Fruit fly (Drosophila melanogaster) whole organism, embryonic: ENCODE results near the gene Muc68D.

Experiments used
- Adf1 ChIP-seq: fragments of 200-800 bp; sonication (Bioruptor generic); IDR thresholded peaks from 2 replicates; pipeline ENCODE4 v1.3.6; 2022; ENCODE audit warnings: missing biosample characterization, missing genetic modification characterization
- BEAF-32 ChIP-seq: fragments of 200-800 bp; sonication (Bioruptor generic); optimal IDR thresholded peaks from 3 replicates; lab custom pipeline; 2017; ENCODE audit warnings: missing biosample characterization, missing genetic modification characterization, mild to moderate bottlenecking, moderate library complexity, missing genetic modification reagents
- CG10147 ChIP-seq: fragments of 200-800 bp; sonication (Bioruptor generic); optimal IDR thresholded peaks from 2 replicates; lab custom pipeline; 2019; ENCODE audit warnings: missing biosample characterization, mild to moderate bottlenecking, missing genetic modification characterization, moderate library complexity
- CG10565 ChIP-seq: fragments of 200-800 bp; sonication (Bioruptor generic); optimal IDR thresholded peaks from 3 replicates; lab custom pipeline; 2016; ENCODE audit warnings: missing biosample characterization, mild to moderate bottlenecking, missing genetic modification characterization
- CG13424 ChIP-seq: fragments of 200-800 bp; sonication (Bioruptor generic); optimal IDR thresholded peaks from 2 replicates; lab custom pipeline; 2019; ENCODE audit warnings: missing biosample characterization, mild to moderate bottlenecking, missing genetic modification characterization, moderate library complexity
- CG13894 ChIP-seq: fragments of 200-800 bp; sonication (Bioruptor generic); optimal IDR thresholded peaks from 3 replicates; lab custom pipeline; 2018; ENCODE audit warnings: missing biosample characterization, mild to moderate bottlenecking, missing genetic modification characterization, moderate library complexity
- CG14965 ChIP-seq: fragments of 200-800 bp; sonication (Bioruptor generic); optimal IDR thresholded peaks from 2 replicates; lab custom pipeline; 2016; ENCODE audit warnings: missing biosample characterization, missing genetic modification characterization, borderline replicate concordance
- CG15011 ChIP-seq: fragments of 200-800 bp; sonication (Bioruptor generic); optimal IDR thresholded peaks from 3 replicates; lab custom pipeline; 2018; ENCODE audit warnings: missing biosample characterization, mild to moderate bottlenecking, missing genetic modification characterization
- CG1529 ChIP-seq: fragments of 200-800 bp; sonication (Bioruptor generic); optimal IDR thresholded peaks from 3 replicates; lab custom pipeline; 2018; ENCODE audit warnings: missing biosample characterization, missing genetic modification characterization
- CG15696 ChIP-seq: fragments of 200-800 bp; sonication (Bioruptor generic); optimal IDR thresholded peaks from 2 replicates; lab custom pipeline; 2019; ENCODE audit warnings: missing biosample characterization, mild to moderate bottlenecking, missing genetic modification characterization, moderate library complexity
- CG18619 ChIP-seq: fragments of 200-800 bp; sonication (Bioruptor generic); optimal IDR thresholded peaks from 3 replicates; lab custom pipeline; 2017; ENCODE audit warnings: missing biosample characterization, mild to moderate bottlenecking, missing genetic modification characterization
- CG2116 ChIP-seq: fragments of 200-800 bp; sonication (Bioruptor generic); optimal IDR thresholded peaks from 3 replicates; lab custom pipeline; 2018; ENCODE audit warnings: missing biosample characterization, mild to moderate bottlenecking, missing genetic modification characterization
- CG30403 ChIP-seq: fragments of 200-800 bp; sonication (Bioruptor generic); optimal IDR thresholded peaks from 3 replicates; lab custom pipeline; 2016; ENCODE audit warnings: missing biosample characterization, missing genetic modification characterization
- CG3065 ChIP-seq: fragments of 200-800 bp; sonication (Bioruptor generic); optimal IDR thresholded peaks from 2 replicates; lab custom pipeline; 2016; ENCODE audit warnings: missing biosample characterization, missing genetic modification characterization
- CG34422 ChIP-seq: fragments of 200-800 bp; sonication (Bioruptor generic); IDR thresholded peaks from 3 replicates; pipeline ENCODE4 v1.3.6; 2022; ENCODE audit warnings: missing biosample characterization, missing genetic modification characterization
- CG4854 ChIP-seq: fragments of 200-800 bp; sonication (Bioruptor generic); optimal IDR thresholded peaks from 2 replicates; lab custom pipeline; 2016; ENCODE audit warnings: missing biosample characterization, missing genetic modification characterization, inconsistent platforms
- CG8944 ChIP-seq: fragments of 200-800 bp; sonication (Bioruptor generic); optimal IDR thresholded peaks from 3 replicates; lab custom pipeline; 2016; ENCODE audit warnings: missing biosample characterization, missing genetic modification characterization
- Chrac-16 ChIP-seq: fragments of 200-800 bp; sonication (Bioruptor generic); optimal IDR thresholded peaks from 3 replicates; lab custom pipeline; 2016; ENCODE audit warnings: missing biosample characterization, missing genetic modification characterization
- E2f1 ChIP-seq: fragments of 200-800 bp; sonication (Bioruptor generic); IDR thresholded peaks from 2 replicates; pipeline ENCODE4 v1.3.6; 2022; ENCODE audit warnings: missing biosample characterization, missing genetic modification characterization
- E2f2 ChIP-seq: fragments of 200-800 bp; sonication (Bioruptor generic); IDR thresholded peaks from 2 replicates; pipeline ENCODE4 v1.3.6; 2022; ENCODE audit warnings: missing biosample characterization, missing genetic modification characterization
- Gsc ChIP-seq: fragments of 200-800 bp; sonication (Bioruptor generic); IDR thresholded peaks from 2 replicates; pipeline ENCODE4 v1.3.6; 2022; ENCODE audit warnings: missing biosample characterization, missing genetic modification characterization
- H2.0 ChIP-seq: fragments of 200-800 bp; sonication (Bioruptor generic); IDR thresholded peaks from 2 replicates; pipeline ENCODE4 v1.3.6; 2022; ENCODE audit warnings: missing biosample characterization, missing genetic modification characterization
- Hey ChIP-seq: fragments of 200-800 bp; sonication (Bioruptor generic); optimal IDR thresholded peaks from 3 replicates; lab custom pipeline; 2018; ENCODE audit warnings: missing biosample characterization, mild to moderate bottlenecking, missing genetic modification characterization
- Hr51 ChIP-seq, 2 experiments: fragments of 200-800 bp; sonication (Bioruptor generic); optimal IDR thresholded peaks; 2 replicates in 1 of 2; 3 replicates in 1 of 2; lab custom pipeline; 2016 to 2018; ENCODE audit warnings: missing biosample characterization in 2 of 2, missing genetic modification characterization in 2 of 2, mild to moderate bottlenecking in 1 of 2, moderate library complexity in 1 of 2
- Hr78 ChIP-seq, 2 experiments: fragments of 200-800 bp in 1 of 2; fragments of >200 bp in 1 of 2; sonication (Bioruptor generic) in 1 of 2; optimal IDR thresholded peaks; 2 replicates each; lab custom pipeline; 2017 to 2019; ENCODE audit warnings: missing biosample characterization in 2 of 2, missing genetic modification characterization in 2 of 2, mild to moderate bottlenecking in 1 of 2, moderate library complexity in 1 of 2
- Lim3 ChIP-seq: fragments of 200-800 bp; sonication (Bioruptor generic); IDR thresholded peaks from 2 replicates; pipeline ENCODE4 v1.3.6; 2022; ENCODE audit warnings: missing biosample characterization, missing genetic modification characterization
- Scr ChIP-seq: fragments of 200-800 bp; sonication (Bioruptor generic); IDR thresholded peaks from 2 replicates; pipeline ENCODE4 v1.3.6; 2022; ENCODE audit warnings: missing biosample characterization, missing genetic modification characterization; ENCODE audit not compliant: partially characterized antibody
- Trl ChIP-seq, 3 experiments: fragments of >200 bp in 2 of 3; fragments of 200-800 bp in 1 of 3; sonication (Bioruptor generic) in 1 of 3; optimal IDR thresholded peaks; 2 replicates in 1 of 3; 3 replicates in 2 of 3; lab custom pipeline; 2016 to 2017; ENCODE audit warnings: missing biosample characterization in 1 of 3, missing genetic modification characterization in 1 of 3
- Xrp1 ChIP-seq: fragments of 200-800 bp; sonication (Bioruptor generic); IDR thresholded peaks from 2 replicates; pipeline ENCODE4 v1.3.6; 2022; ENCODE audit warnings: missing biosample characterization, missing genetic modification characterization
- amos ChIP-seq: fragments of 200-800 bp; sonication (Bioruptor generic); IDR thresholded peaks from 2 replicates; pipeline ENCODE4 v1.3.6; 2022; ENCODE audit warnings: missing biosample characterization, missing genetic modification characterization; ENCODE audit not compliant: partially characterized antibody
- ap ChIP-seq: fragments of 200-800 bp; sonication (Bioruptor generic); IDR thresholded peaks from 2 replicates; pipeline ENCODE4 v1.3.6; 2022; ENCODE audit warnings: missing biosample characterization, missing genetic modification characterization
- bbx ChIP-seq: fragments of 200-800 bp; sonication (Bioruptor generic); IDR thresholded peaks from 2 replicates; pipeline ENCODE4 v1.3.6; 2022; ENCODE audit warnings: missing biosample characterization, missing genetic modification characterization; ENCODE audit not compliant: partially characterized antibody
- da ChIP-seq: fragments of 200-800 bp; sonication (Bioruptor generic); optimal IDR thresholded peaks from 2 replicates; lab custom pipeline; 2016; ENCODE audit warnings: missing biosample characterization, missing genetic modification characterization
- dimm ChIP-seq: fragments of 200-800 bp; sonication (Bioruptor generic); IDR thresholded peaks from 2 replicates; pipeline ENCODE4 v1.3.6; 2022; ENCODE audit warnings: missing biosample characterization, missing genetic modification characterization
- gsb-n ChIP-seq: fragments of 200-800 bp; sonication (Bioruptor generic); optimal IDR thresholded peaks from 3 replicates; lab custom pipeline; 2018; ENCODE audit warnings: missing biosample characterization, mild to moderate bottlenecking, missing genetic modification characterization
- ham ChIP-seq: fragments of 200-800 bp; sonication (Bioruptor generic); IDR thresholded peaks from 2 replicates; pipeline ENCODE4 v1.3.6; 2022; ENCODE audit warnings: missing biosample characterization, missing genetic modification characterization
- ken ChIP-seq: fragments of 200-800 bp; sonication (Bioruptor generic); IDR thresholded peaks from 3 replicates; pipeline ENCODE4 v1.3.6; 2022; ENCODE audit warnings: missing biosample characterization, missing genetic modification characterization
- lbe ChIP-seq: fragments of 200-800 bp; sonication (Bioruptor generic); optimal IDR thresholded peaks from 2 replicates; lab custom pipeline; 2016; ENCODE audit warnings: missing biosample characterization, mild to moderate bottlenecking, missing genetic modification characterization
- pb ChIP-seq: fragments of 200-800 bp; sonication (Bioruptor generic); optimal IDR thresholded peaks from 3 replicates; lab custom pipeline; 2016; ENCODE audit warnings: missing biosample characterization, missing genetic modification characterization
- row ChIP-seq: fragments of 200-800 bp; sonication (Bioruptor generic); IDR thresholded peaks from 3 replicates; pipeline ENCODE4 v1.3.6; 2022; ENCODE audit warnings: missing biosample characterization, missing genetic modification characterization
- run ChIP-seq: fragments of 200-800 bp; sonication (Bioruptor generic); optimal IDR thresholded peaks from 3 replicates; lab custom pipeline; 2018; ENCODE audit warnings: missing biosample characterization, mild to moderate bottlenecking, missing genetic modification characterization
- sc ChIP-seq, 3 experiments: fragments of >200 bp in 2 of 3; fragments of 200-800 bp in 1 of 3; sonication (Bioruptor generic) in 1 of 3; optimal IDR thresholded peaks; 2 replicates in 2 of 3; 3 replicates in 1 of 3; lab custom pipeline; 2017; ENCODE audit warnings: mild to moderate bottlenecking in 1 of 3, missing biosample characterization in 1 of 3, missing genetic modification characterization in 1 of 3, missing genetic modification reagents in 1 of 3
- slbo ChIP-seq: fragments of 200-800 bp; sonication (Bioruptor generic); IDR thresholded peaks from 2 replicates; pipeline ENCODE4 v1.3.6; 2022; ENCODE audit warnings: missing biosample characterization, missing genetic modification characterization
- stwl ChIP-seq: fragments of 200-800 bp; sonication (Bioruptor generic); optimal IDR thresholded peaks from 3 replicates; lab custom pipeline; 2018; ENCODE audit warnings: missing biosample characterization, mild to moderate bottlenecking, missing genetic modification characterization, moderate library complexity
- tgo ChIP-seq: fragments of 200-800 bp; sonication (Bioruptor generic); IDR thresholded peaks from 3 replicates; pipeline ENCODE4 v1.3.6; 2022; ENCODE audit warnings: missing biosample characterization, missing genetic modification characterization
- zen2 ChIP-seq: fragments of 200-800 bp; sonication (Bioruptor generic); IDR thresholded peaks from 3 replicates; pipeline ENCODE4 v1.3.6; 2022; ENCODE audit warnings: missing biosample characterization, missing genetic modification characterization; ENCODE audit not compliant: partially characterized antibody
- zfh1 ChIP-seq: fragments of 200-800 bp; sonication (Bioruptor generic); IDR thresholded peaks from 3 replicates; pipeline ENCODE4 v1.3.6; 2022; ENCODE audit warnings: missing biosample characterization, missing genetic modification characterization
- zfh2 ChIP-seq: fragments of 200-800 bp; sonication (Bioruptor generic); optimal IDR thresholded peaks from 2 replicates; lab custom pipeline; 2016; ENCODE audit warnings: missing biosample characterization, missing genetic modification characterization

The Muc68D gene

dm6 chr3L:11728147-11728546 is 43.8 kb downstream of the Muc68D start, which contains the start of gene sunn (continued):
- TF ChIP-seq BEAF-32 (peak; percentile 10), bbx (peak; percentile 12; the same call in 1 of the 2 replicates), stwl (tag; lab: Kevin White, UChicago) (peak; percentile 52), Hr78 (GFP tag; optimal IDR thresholded peaks at IDR 0.05; lab: Kevin White, UChicago) (peak in 1 of 2 experiments; percentile 80), run (tag; lab: Kevin White, UChicago) (no peak), E2f2 (GFP tag; lab: Robert Waterston, UW) (peak; percentile 80), CG10565 (GFP tag; lab: Kevin White, UChicago) (no peak)

- TF ChIP-seq Gsc (GFP tag; lab: Robert Waterston, UW) (no peak), dimm (GFP tag; lab: Robert Waterston, UW) (no peak), ap (GFP tag; lab: Robert Waterston, UW) (no peak), ken (no peak), Trl (optimal IDR thresholded peaks at IDR 0.05; lab: Kevin White, UChicago) (no peak), Trl (GFP tag; optimal IDR thresholded peaks at IDR 0.05; lab: Kevin White, UChicago) (no peak), H2.0 (no peak), tgo (peak; percentile 35; the same call in 1 of the 3 replicates), CG8944 (GFP tag; lab: Kevin White, UChicago) (no peak), Lim3 (GFP tag; lab: Robert Waterston, UW) (no peak), amos (GFP tag; lab: Robert Waterston, UW) (no peak), row (GFP tag; lab: Robert Waterston, UW) (peak; percentile 82), zfh1 (no peak; the same call in 2 of the 3 replicates), Chrac-16 (GFP tag; lab: Kevin White, UChicago) (no peak), E2f1 (no peak), ham (no peak), zfh2 (GFP tag; lab: Kevin White, UChicago) (peak; percentile 7), CG3065 (GFP tag; lab: Kevin White, UChicago) (no peak), pb (no peak), Xrp1 (GFP tag; lab: Robert Waterston, UW) (peak; percentile 54; the same call in 1 of the 2 replicates), zen2 (GFP tag; lab: Robert Waterston, UW) (no peak), CG1529 (GFP tag; lab: Kevin White, UChicago) (no peak), CG14965 (GFP tag; lab: Kevin White, UChicago) (no peak), sc (optimal IDR thresholded peaks at IDR 0.05; lab: Kevin White, UChicago) (no peak), sc (GFP tag; optimal IDR thresholded peaks at IDR 0.05; lab: Kevin White, UChicago) (no peak), CG10565 (GFP tag; lab: Kevin White, UChicago) (no peak), Hr51 (GFP tag; optimal IDR thresholded peaks at IDR 0.05; lab: Kevin White, UChicago) (no peak), slbo (peak; percentile 32; the same call in 1 of the 2 replicates), CG4854 (no peak), Scr (GFP tag; lab: Robert Waterston, UW) (no peak), Hey (tag; lab: Kevin White, UChicago) (no peak), CG18619 (no peak), da (no peak), Adf1 (no peak), CG30403 (peak; percentile 12), CG15011 (no peak), gsb-n (tag; lab: Kevin White, UChicago) (no peak), CG15696 (tag; lab: Kevin White, UChicago) (no peak), CG13424 (peak; percentile 2), CG34422 (GFP tag; lab: Robert Waterston, UW) (no peak), CG10147 (GFP tag; lab: Kevin White, UChicago) (no peak), lbe (GFP tag; lab: Kevin White, UChicago) (no peak), CG13894 (tag; lab: Kevin White, UChicago) (no peak), CG2116 (GFP tag; lab: Kevin White, UChicago) (no peak)
Observed at dm6 chr3L:11721498-11721946, 50.4 kb downstream of the Muc68D start.
